Fruit fly (Drosophila melanogaster) ovary, adult (tissue): ENCODE results near the gene CG43843.

Experiments used
- CG17801 ChIP-seq: fragments of 200-800 bp; optimal IDR thresholded peaks from 2 replicates; lab custom pipeline; 2019; ENCODE audit warnings: missing biosample characterization, mild to moderate bottlenecking, missing genetic modification characterization, moderate library complexity; ENCODE audit not compliant: partially characterized antibody

CG43843 gene

DNA sequence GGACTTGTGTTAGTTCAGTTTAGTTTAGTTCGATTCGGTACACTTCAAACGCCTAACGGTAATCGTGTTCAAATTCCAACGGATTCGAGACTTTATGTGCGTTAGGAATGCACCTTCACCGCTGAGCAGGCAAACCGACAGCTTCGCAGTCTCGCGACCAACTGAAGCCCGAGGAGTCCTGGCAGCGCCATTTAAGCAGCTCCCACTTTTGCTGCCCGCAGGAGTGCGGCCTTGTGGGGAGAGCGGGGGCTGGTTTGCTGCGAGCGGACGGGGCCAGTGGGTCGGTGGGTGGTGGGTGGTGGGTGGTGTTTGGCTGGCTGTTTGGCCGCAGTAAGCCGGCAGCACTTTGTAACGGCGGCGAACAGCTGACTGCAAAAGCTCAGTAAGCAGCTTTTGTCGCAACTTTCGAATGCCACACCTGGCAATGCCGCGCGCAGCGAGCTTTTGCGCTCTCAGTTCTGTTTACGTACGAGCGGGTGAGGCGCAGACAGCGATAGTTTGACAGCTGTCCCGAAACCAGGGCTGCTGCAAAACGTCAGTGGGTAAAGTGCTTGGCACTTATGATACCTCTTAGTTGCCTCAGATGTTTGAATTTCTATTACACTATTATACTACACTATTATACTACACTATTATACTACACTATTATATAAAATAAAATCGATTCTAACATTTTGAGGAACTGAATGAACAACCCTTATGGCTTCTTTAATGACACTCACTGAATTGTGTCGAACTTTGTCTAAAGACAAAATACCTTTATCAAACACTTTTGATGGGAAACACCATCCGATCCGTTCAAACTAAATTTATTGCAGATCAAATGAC, 19.3 kb upstream of the CG43843 start, which contains the start of gene CG32547:
CG32547 (minus strand) TSS at position 181 of the 828 bp plus-strand sequence.
- TF ChIP-seq CG17801: peak; percentile 74

DNA sequence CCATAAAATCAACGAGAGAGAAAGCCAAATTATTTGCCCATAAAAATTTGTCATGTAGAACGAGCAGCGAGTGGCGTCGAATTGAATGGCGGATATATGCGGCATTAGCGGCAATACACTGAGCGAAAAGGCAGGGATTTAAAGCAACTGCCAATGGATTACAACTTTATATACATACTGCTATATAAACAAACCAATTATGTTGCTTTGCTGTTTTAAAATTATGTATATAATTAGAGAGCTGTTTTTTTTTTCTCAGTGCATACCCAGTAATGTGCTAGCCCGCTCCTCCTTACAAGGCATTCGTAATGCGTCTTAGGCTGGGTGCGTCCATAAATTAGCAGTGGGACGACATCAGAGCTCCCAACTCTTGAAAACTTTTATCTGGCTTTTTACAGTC, 7.7 kb upstream of the CG43843 start:
- TF ChIP-seq CG17801: no peak

DNA sequence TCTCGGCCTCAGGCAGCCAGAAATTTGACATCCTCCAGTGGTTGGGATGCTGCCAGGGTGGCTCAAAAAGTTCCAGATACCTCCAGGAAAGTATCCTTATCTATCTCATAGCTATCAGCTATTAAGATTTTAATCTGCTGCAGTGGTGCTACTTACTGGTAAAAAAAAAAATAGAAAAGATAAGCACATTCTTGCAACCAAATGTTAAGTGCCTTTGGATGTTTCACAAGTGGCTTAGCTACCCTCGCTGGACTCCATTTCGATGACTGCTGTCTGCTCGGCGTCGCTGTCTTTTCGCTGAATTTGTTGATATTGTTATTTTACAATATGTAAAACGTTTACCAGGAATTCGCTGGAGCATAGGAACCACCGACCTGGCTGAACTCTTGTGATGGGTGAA, 7.5 kb downstream of the CG43843 start:
- no peak for TF ChIP-seq CG17801

DNA sequence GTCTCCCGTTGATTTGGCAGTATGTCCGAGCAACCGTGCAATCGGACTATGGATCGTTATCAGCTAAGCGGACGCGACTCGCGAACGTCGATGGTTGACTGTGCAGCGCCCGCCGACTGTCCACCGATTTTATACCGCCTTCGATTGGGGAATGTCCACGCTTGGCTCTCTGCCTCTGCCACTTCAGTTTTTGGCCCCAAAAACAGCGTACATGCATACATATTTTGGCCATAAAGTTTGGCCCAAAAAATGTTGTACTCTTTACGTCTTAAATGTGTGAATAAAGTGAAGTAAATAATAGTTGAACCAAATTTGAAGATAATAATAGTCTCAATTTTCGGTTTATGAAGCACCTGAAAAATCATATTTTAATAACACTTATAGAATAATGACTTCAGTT, 19.7 kb downstream of the CG43843 start, which contains the start of gene CG32548:
CG32548 (minus strand) TSS at position 101 of the 400 bp plus-strand sequence.
- no peak for TF ChIP-seq CG17801

DNA sequence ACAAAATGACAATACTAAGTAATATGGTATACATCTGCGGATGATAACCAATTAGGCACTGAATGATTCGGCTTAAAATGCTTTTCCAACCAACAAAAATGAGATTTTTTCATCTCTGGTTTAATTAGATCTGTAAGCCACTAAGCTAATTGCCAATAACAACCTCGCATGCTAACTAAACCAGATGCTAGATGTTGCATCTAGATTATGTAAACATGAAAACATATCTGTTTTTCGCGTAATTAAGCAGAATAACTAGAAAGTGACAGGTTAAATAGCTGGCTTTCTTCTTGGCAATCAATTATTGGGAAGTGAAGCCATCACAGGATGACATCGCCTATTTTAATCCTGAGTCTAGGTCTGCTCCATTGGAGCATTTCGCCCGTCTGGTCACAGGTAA, 20.9 kb downstream of the CG43843 start, which contains the start of gene CG43841:
CG43841 (plus strand) TSS at position 301 of the 400 bp plus-strand sequence.
- no peak for TF ChIP-seq CG17801

DNA sequence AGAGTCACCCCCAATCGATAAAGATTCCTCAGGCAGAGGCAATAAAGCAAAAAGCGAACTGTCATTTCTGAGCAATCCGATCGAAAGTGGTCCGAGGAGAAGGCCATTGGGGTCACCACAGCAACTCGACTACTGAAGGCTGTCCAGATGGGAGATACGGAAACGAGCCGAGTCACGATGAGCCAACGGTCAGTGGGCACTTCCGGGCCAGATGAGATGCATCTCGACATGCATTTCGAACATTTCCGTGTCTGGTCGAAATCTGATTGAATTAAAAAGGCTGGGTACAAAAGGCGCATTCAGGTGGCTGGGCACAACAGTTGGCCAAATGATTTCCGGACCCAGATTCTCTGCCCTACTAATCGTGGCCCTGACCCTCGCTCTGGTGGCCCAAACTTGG, 21.6 kb downstream of the CG43843 start, which contains the start of gene CG32551:
CG32551 (plus strand) TSS at position 301 of the 400 bp plus-strand sequence.
- TF ChIP-seq CG17801: no peak

DNA sequence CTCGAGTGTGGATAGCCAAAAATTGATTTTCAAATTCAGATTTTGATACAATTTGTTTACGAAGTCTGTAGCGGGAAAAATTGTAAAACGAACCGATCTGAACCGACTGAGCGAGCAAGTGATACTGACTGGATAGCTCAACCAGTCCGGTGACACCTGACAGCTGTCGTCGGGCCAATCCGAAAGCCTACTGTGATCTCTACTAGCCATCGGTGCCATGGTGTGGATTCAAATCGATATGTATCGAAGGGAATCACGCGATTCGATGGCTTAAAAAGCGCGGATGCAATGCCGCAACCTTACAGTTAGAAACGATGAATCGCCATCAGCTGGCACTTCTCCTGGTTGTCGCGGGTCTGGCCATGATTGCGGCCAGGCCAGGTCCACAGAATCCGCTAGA, 23.0 kb downstream of the CG43843 start, which contains the start of gene CG6290:
CG6290 (plus strand) TSS at position 301 of the 400 bp plus-strand sequence.
- no peak for TF ChIP-seq CG17801

dm6 chrX:18422112-18422511, 38.1 kb downstream of the CG43843 start, which contains the start of gene CG42323:
TSS of gene CG42323 (plus strand) at chrX:18422413.
- TF ChIP-seq CG17801: no peak

- TF ChIP-seq CG17801: no peak
Measured at dm6 chrX:18415115-18415514, 45.1 kb downstream of the CG43843 start, which contains the start of gene CG15056. TSS of gene CG15056 (plus strand) at chrX:18415415.

DNA sequence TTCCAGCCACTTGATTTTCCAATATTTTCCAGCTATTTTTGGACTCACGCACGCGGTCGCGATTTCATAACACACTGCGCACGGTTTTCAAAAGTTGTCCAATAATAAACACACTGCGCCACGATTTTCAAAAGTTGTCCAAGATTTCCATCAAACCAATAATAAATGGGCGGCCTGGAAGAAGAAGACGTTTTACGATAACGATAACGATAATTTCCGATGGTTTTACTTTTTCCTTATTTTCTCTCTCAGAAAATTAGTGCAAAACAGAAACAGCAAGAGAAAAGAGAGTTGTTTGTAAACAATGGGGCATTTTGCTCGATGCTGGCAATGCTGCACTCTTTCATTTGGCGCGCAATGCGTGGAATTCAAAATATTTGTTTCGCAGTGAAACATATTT, 50.3 kb downstream of the CG43843 start, which contains the start of gene Nt5b:
Nt5b (minus strand) TSS at position 207 of the 400 bp plus-strand sequence.
- no peak for TF ChIP-seq CG17801

DNA sequence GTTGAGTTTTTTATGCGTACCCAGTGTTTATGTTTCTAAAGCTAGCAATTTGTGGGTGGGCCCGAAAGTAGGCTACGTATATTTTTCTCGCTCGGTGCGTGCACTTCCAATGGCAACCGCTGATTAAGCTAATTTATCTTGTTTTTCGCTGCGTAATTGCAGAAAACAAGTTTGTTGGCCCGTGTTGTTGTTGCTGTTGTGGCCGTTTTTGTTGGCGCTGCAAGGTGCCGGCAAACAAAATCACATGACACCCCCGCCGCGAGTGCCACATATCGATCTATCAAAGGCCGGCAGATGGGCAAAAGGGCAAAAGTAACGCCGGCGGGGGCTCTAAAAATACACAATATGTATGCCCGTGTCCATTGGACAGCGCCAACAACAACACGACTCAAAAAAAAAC, 50.8 kb downstream of the CG43843 start:
- TF ChIP-seq CG17801: no peak
